Fruit fly (Drosophila melanogaster) whole organism, embryonic: ENCODE measurements around the gene awd.

Source experiments
- Atf-2 ChIP-seq: fragments of 200-800 bp; sonication (Bioruptor generic); optimal IDR thresholded peaks from 2 replicates; lab custom pipeline; 2016; ENCODE audit warnings: missing biosample characterization, missing genetic modification characterization
- BtbVII ChIP-seq: fragments of 200-800 bp; sonication (Bioruptor generic); optimal IDR thresholded peaks from 3 replicates; lab custom pipeline; 2017; ENCODE audit warnings: missing biosample characterization, mild to moderate bottlenecking, missing genetic modification characterization
- CG10209 ChIP-seq: fragments of 200-800 bp; sonication (Bioruptor generic); optimal IDR thresholded peaks from 3 replicates; lab custom pipeline; 2017; ENCODE audit warnings: missing biosample characterization, mild to moderate bottlenecking, missing genetic modification characterization, missing genetic modification reagents
- CG1024 ChIP-seq: fragments of 200-800 bp; sonication (Bioruptor generic); IDR thresholded peaks from 2 replicates; pipeline ENCODE4 v1.3.6; 2022; ENCODE audit warnings: missing biosample characterization, missing genetic modification characterization
- CG10979 ChIP-seq: fragments of 200-800 bp; sonication (Bioruptor generic); optimal IDR thresholded peaks from 2 replicates; lab custom pipeline; 2018; ENCODE audit warnings: missing biosample characterization, mild to moderate bottlenecking, missing genetic modification characterization, moderate library complexity
- CG11093 ChIP-seq: fragments of 200-800 bp; sonication (Bioruptor generic); IDR thresholded peaks from 3 replicates; pipeline ENCODE4 v1.3.6; 2022; ENCODE audit warnings: missing biosample characterization, missing genetic modification characterization
- CG1603 ChIP-seq: fragments of 200-800 bp; sonication (Bioruptor generic); optimal IDR thresholded peaks from 2 replicates; lab custom pipeline; 2019; ENCODE audit warnings: missing biosample characterization, mild to moderate bottlenecking, missing genetic modification characterization, moderate library complexity
- CG17385 ChIP-seq: fragments of 200-800 bp; sonication (Bioruptor generic); optimal IDR thresholded peaks from 3 replicates; lab custom pipeline; 2018; ENCODE audit warnings: missing biosample characterization, mild to moderate bottlenecking, missing genetic modification characterization
- CG1792 ChIP-seq: fragments of 200-800 bp; sonication (Bioruptor generic); optimal IDR thresholded peaks from 2 replicates; lab custom pipeline; 2016; ENCODE audit warnings: missing biosample characterization, missing genetic modification characterization
- CG18011 ChIP-seq: fragments of 200-800 bp; sonication (Bioruptor generic); optimal IDR thresholded peaks from 2 replicates; lab custom pipeline; 2017; ENCODE audit warnings: missing biosample characterization, missing genetic modification characterization, mild to moderate bottlenecking, moderate library complexity, missing genotype
- CG18764 ChIP-seq: fragments of 200-800 bp; sonication (Bioruptor generic); optimal IDR thresholded peaks from 3 replicates; lab custom pipeline; 2016; ENCODE audit warnings: missing biosample characterization, missing genetic modification characterization
- CG2116 ChIP-seq: fragments of 200-800 bp; sonication (Bioruptor generic); optimal IDR thresholded peaks from 3 replicates; lab custom pipeline; 2018; ENCODE audit warnings: missing biosample characterization, mild to moderate bottlenecking, missing genetic modification characterization
- CG2202 ChIP-seq: fragments of 200-800 bp; sonication (Bioruptor generic); optimal IDR thresholded peaks from 2 replicates; lab custom pipeline; 2018; ENCODE audit warnings: missing biosample characterization, mild to moderate bottlenecking, missing genetic modification characterization
- CG2712 ChIP-seq: fragments of 200-800 bp; optimal IDR thresholded peaks from 3 replicates; lab custom pipeline; 2019; ENCODE audit warnings: missing biosample characterization, mild to moderate bottlenecking, missing genetic modification characterization, moderate library complexity
- CG32532 ChIP-seq: fragments of 200-800 bp; sonication (Bioruptor generic); IDR thresholded peaks from 2 replicates; pipeline ENCODE4 v1.3.6; 2022; ENCODE audit warnings: missing biosample characterization, missing genetic modification characterization
- CG3407 ChIP-seq: fragments of 200-800 bp; sonication (Bioruptor generic); optimal IDR thresholded peaks from 2 replicates; lab custom pipeline; 2018; ENCODE audit warnings: missing biosample characterization, mild to moderate bottlenecking, missing genetic modification characterization
- CG3995 ChIP-seq: fragments of 200-800 bp; sonication (Bioruptor generic); optimal IDR thresholded peaks from 3 replicates; lab custom pipeline; 2016; ENCODE audit warnings: missing biosample characterization, missing genetic modification characterization
- CG6813 ChIP-seq: fragments of 200-800 bp; sonication (Bioruptor generic); optimal IDR thresholded peaks from 2 replicates; lab custom pipeline; 2017; ENCODE audit warnings: missing biosample characterization, missing genetic modification characterization, mild to moderate bottlenecking, moderate library complexity, missing genetic modification reagents
- CG7928 ChIP-seq: fragments of 200-800 bp; sonication (Bioruptor generic); optimal IDR thresholded peaks from 2 replicates; lab custom pipeline; 2017; ENCODE audit warnings: missing biosample characterization, mild to moderate bottlenecking, missing genetic modification characterization
- CG8478 ChIP-seq: fragments of >200 bp; optimal IDR thresholded peaks from 2 replicates; lab custom pipeline; 2018
- E2f2 ChIP-seq: fragments of 200-800 bp; sonication (Bioruptor generic); IDR thresholded peaks from 2 replicates; pipeline ENCODE4 v1.3.6; 2022; ENCODE audit warnings: missing biosample characterization, missing genetic modification characterization
- Eip74EF ChIP-seq, 2 experiments: fragments of 200-800 bp in 1 of 2; fragments of >200 bp in 1 of 2; sonication (Bioruptor generic) in 1 of 2; optimal IDR thresholded peaks; 2 replicates each; lab custom pipeline; 2017 to 2019; ENCODE audit warnings: missing biosample characterization in 2 of 2, missing genetic modification characterization in 2 of 2, mild to moderate bottlenecking in 1 of 2, moderate library complexity in 1 of 2
- GATAe ChIP-seq: fragments of 200-800 bp; sonication (Bioruptor generic); conservative IDR thresholded peaks from 2 replicates; pipeline ENCODE4 v1.3.6; 2022; ENCODE audit warnings: missing biosample characterization, missing genetic modification characterization
- HLH54F ChIP-seq: fragments of 200-800 bp; sonication (Bioruptor generic); optimal IDR thresholded peaks from 3 replicates; lab custom pipeline; 2016; ENCODE audit warnings: missing biosample characterization, missing genetic modification characterization
- HLHmδ ChIP-seq: fragments of 200-800 bp; sonication (Bioruptor generic); optimal IDR thresholded peaks from 2 replicates; lab custom pipeline; 2018; ENCODE audit warnings: missing biosample characterization, mild to moderate bottlenecking, missing genetic modification characterization, moderate library complexity
- Lim3 ChIP-seq: fragments of 200-800 bp; sonication (Bioruptor generic); IDR thresholded peaks from 2 replicates; pipeline ENCODE4 v1.3.6; 2022; ENCODE audit warnings: missing biosample characterization, missing genetic modification characterization
- NFAT ChIP-seq: fragments of 200-800 bp; sonication (Bioruptor generic); IDR thresholded peaks from 2 replicates; pipeline ENCODE4 v1.3.6; 2022; ENCODE audit warnings: missing biosample characterization, missing genetic modification characterization
- Side ChIP-seq: fragments of 200-800 bp; sonication (Bioruptor generic); optimal IDR thresholded peaks from 2 replicates; lab custom pipeline; 2016; ENCODE audit warnings: missing biosample characterization, missing genetic modification characterization
- Sry-δ ChIP-seq: fragments of 200-800 bp; sonication (Bioruptor generic); optimal IDR thresholded peaks from 2 replicates; lab custom pipeline; 2016; ENCODE audit warnings: missing biosample characterization, missing genetic modification characterization
- ash1 ChIP-seq: fragments of 200-800 bp; sonication (Bioruptor generic); optimal IDR thresholded peaks from 2 replicates; lab custom pipeline; 2018; ENCODE audit warnings: missing biosample characterization, mild to moderate bottlenecking, missing genetic modification characterization
- corto ChIP-seq: fragments of 200-800 bp; sonication (Bioruptor generic); optimal IDR thresholded peaks from 2 replicates; lab custom pipeline; 2016; ENCODE audit warnings: missing biosample characterization, mild to moderate bottlenecking, missing genetic modification characterization, moderate library complexity
- dpn ChIP-seq, 2 experiments: fragments of 200-800 bp; sonication (Bioruptor generic); optimal IDR thresholded peaks; 3 replicates each; lab custom pipeline; 2016; ENCODE audit warnings: missing biosample characterization in 2 of 2, missing genetic modification characterization in 2 of 2
- esg ChIP-seq: fragments of 200-800 bp; sonication (Bioruptor generic); conservative IDR thresholded peaks from 2 replicates; pipeline ENCODE4 v1.3.6; 2022; ENCODE audit warnings: missing biosample characterization, missing genetic modification characterization
- eyg ChIP-seq: fragments of 200-800 bp; sonication (Bioruptor generic); optimal IDR thresholded peaks from 3 replicates; lab custom pipeline; 2016; ENCODE audit warnings: missing biosample characterization, missing genetic modification characterization
- fd102C ChIP-seq: fragments of 200-800 bp; sonication (Bioruptor generic); optimal IDR thresholded peaks from 2 replicates; lab custom pipeline; 2018; ENCODE audit warnings: missing biosample characterization, mild to moderate bottlenecking, missing genetic modification characterization, moderate library complexity
- ken ChIP-seq: fragments of 200-800 bp; sonication (Bioruptor generic); IDR thresholded peaks from 3 replicates; pipeline ENCODE4 v1.3.6; 2022; ENCODE audit warnings: missing biosample characterization, missing genetic modification characterization
- lab ChIP-seq: fragments of 200-800 bp; sonication (Bioruptor generic); optimal IDR thresholded peaks from 3 replicates; lab custom pipeline; 2017; ENCODE audit warnings: missing biosample characterization, missing genetic modification characterization, mild to moderate bottlenecking, moderate library complexity, missing genetic modification reagents
- mirr ChIP-seq: fragments of 200-800 bp; sonication (Bioruptor generic); optimal IDR thresholded peaks from 3 replicates; lab custom pipeline; 2018; ENCODE audit warnings: missing biosample characterization, mild to moderate bottlenecking, missing genetic modification characterization
- onecut ChIP-seq: fragments of 200-800 bp; sonication (Bioruptor generic); IDR thresholded peaks from 2 replicates; pipeline ENCODE4 v1.3.6; 2022; ENCODE audit warnings: missing biosample characterization, missing genetic modification characterization
- pan ChIP-seq, 4 experiments: fragments of >200 bp in 3 of 4; fragments of 200-800 bp in 1 of 4; sonication (Bioruptor generic) in 1 of 4; optimal IDR thresholded peaks in 3 of 4; IDR thresholded peaks in 1 of 4; 2 replicates each; pipeline versions ENCODE4 v1.3.6 to Lab custom; 2017 to 2022; ENCODE audit warnings: missing biosample characterization in 2 of 4, missing genetic modification characterization in 2 of 4, mixed read lengths in 1 of 4
- pb ChIP-seq: fragments of 200-800 bp; sonication (Bioruptor generic); optimal IDR thresholded peaks from 3 replicates; lab custom pipeline; 2016; ENCODE audit warnings: missing biosample characterization, missing genetic modification characterization
- pnt ChIP-seq: fragments of 200-800 bp; sonication (Bioruptor generic); optimal IDR thresholded peaks from 3 replicates; lab custom pipeline; 2016; ENCODE audit warnings: missing biosample characterization, missing genetic modification characterization
- pros ChIP-seq: fragments of 200-800 bp; sonication (Bioruptor generic); optimal IDR thresholded peaks from 3 replicates; lab custom pipeline; 2019; ENCODE audit warnings: missing biosample characterization, mild to moderate bottlenecking, missing genetic modification characterization, moderate library complexity
- repo ChIP-seq: fragments of 200-800 bp; sonication (Bioruptor generic); optimal IDR thresholded peaks from 2 replicates; lab custom pipeline; 2016; ENCODE audit warnings: missing biosample characterization, missing genetic modification characterization
- row ChIP-seq: fragments of 200-800 bp; sonication (Bioruptor generic); IDR thresholded peaks from 3 replicates; pipeline ENCODE4 v1.3.6; 2022; ENCODE audit warnings: missing biosample characterization, missing genetic modification characterization
- sens ChIP-seq: fragments of 200-800 bp; sonication (Bioruptor generic); peaks from one replicate; lab custom pipeline; 2016; ENCODE audit warnings: missing biosample characterization, missing genetic modification characterization
- shn ChIP-seq: fragments of 200-800 bp; sonication (Bioruptor generic); optimal IDR thresholded peaks from 3 replicates; lab custom pipeline; 2016; ENCODE audit warnings: missing biosample characterization, missing genetic modification characterization
- sisA ChIP-seq: fragments of 200-800 bp; sonication (Bioruptor generic); IDR thresholded peaks from 2 replicates; pipeline ENCODE4 v1.3.6; 2022; ENCODE audit warnings: missing biosample characterization, missing genetic modification characterization
- so ChIP-seq: fragments of 200-800 bp; sonication (Bioruptor generic); IDR thresholded peaks from 3 replicates; pipeline ENCODE4 v1.3.6; 2022; ENCODE audit warnings: missing biosample characterization, missing genetic modification characterization
- ssp ChIP-seq: fragments of 200-800 bp; sonication (Bioruptor generic); IDR thresholded peaks from 2 replicates; pipeline ENCODE4 v1.3.6; 2022; ENCODE audit warnings: missing biosample characterization, missing genetic modification characterization
- toy ChIP-seq: fragments of 200-800 bp; sonication (Bioruptor generic); IDR thresholded peaks from 2 replicates; pipeline ENCODE4 v1.3.6; 2022; ENCODE audit warnings: missing biosample characterization, missing genetic modification characterization

The awd gene

dm6 chr3R:31723206-31723933 lies 22.5 kb downstream of the awd start (continued):
- TF ChIP-seq pan (optimal IDR thresholded peaks at IDR 0.05; lab: Kevin White, UChicago) (no peak), pan (GFP tag; optimal IDR thresholded peaks at IDR 0.05 in 1 of 2, IDR thresholded peaks at IDR 0.05 in 1 of 2) (no peak), CG2116 (GFP tag; lab: Kevin White, UChicago) (no peak), NFAT (no peak), toy (no peak), CG18011 (GFP tag; lab: Kevin White, UChicago) (no peak), Side (peak; percentile 9), CG32532 (GFP tag; lab: Robert Waterston, UW) (no peak), CG6813 (GFP tag; lab: Kevin White, UChicago) (no peak), ash1 (GFP tag; lab: Kevin White, UChicago) (no peak), eyg (GFP tag; lab: Kevin White, UChicago) (no peak), sisA (GFP tag; lab: Robert Waterston, UW) (0 out of 2 replicates have a peak, but pooled peaks have one; percentile 20), ssp (GFP tag; lab: Robert Waterston, UW) (no peak), CG17385 (GFP tag; lab: Kevin White, UChicago) (no peak), corto (GFP tag; lab: Kevin White, UChicago) (no peak), BtbVII (GFP tag; lab: Kevin White, UChicago) (no peak), CG8478 (lab: Kevin White, UChicago) (no peak), CG11093 (GFP tag; lab: Robert Waterston, UW) (no peak), CG10209 (GFP tag; lab: Kevin White, UChicago) (peak; percentile 28), HLHmδ (GFP tag; lab: Kevin White, UChicago) (no peak), GATAe (GFP tag; lab: Robert Waterston, UW) (no peak), Atf-2 (GFP tag; lab: Kevin White, UChicago) (no peak), sens (peak; percentile 88), CG18764 (GFP tag; lab: Kevin White, UChicago) (no peak), CG3407 (no peak), CG2712 (tag; lab: Kevin White, UChicago) (peak; percentile 49), CG1792 (GFP tag; lab: Kevin White, UChicago) (no peak), dpn (GFP tag; optimal IDR thresholded peaks at IDR 0.05; lab: Kevin White, UChicago) (no peak), lab (GFP tag; lab: Kevin White, UChicago) (peak; percentile 41), E2f2 (GFP tag; lab: Robert Waterston, UW) (no peak), CG7928 (GFP tag; lab: Kevin White, UChicago) (no peak), fd102C (GFP tag; lab: Kevin White, UChicago) (no peak), CG1024 (GFP tag; lab: Robert Waterston, UW) (no peak), onecut (GFP tag; lab: Robert Waterston, UW) (no peak), HLH54F (GFP tag; lab: Kevin White, UChicago) (no peak), Lim3 (GFP tag; lab: Robert Waterston, UW) (no peak), CG10979 (peak; percentile 33), ken (GFP tag; lab: Robert Waterston, UW) (no peak), Sry-δ (GFP tag; lab: Kevin White, UChicago) (no peak), row (GFP tag; lab: Robert Waterston, UW) (no peak), Eip74EF (GFP tag; optimal IDR thresholded peaks at IDR 0.05; lab: Kevin White, UChicago) (no peak), CG1603 (tag; lab: Kevin White, UChicago) (peak; percentile 51), mirr (GFP tag; lab: Kevin White, UChicago) (no peak), CG3995 (GFP tag; lab: Kevin White, UChicago) (no peak), pros (peak; percentile 46), repo (GFP tag; lab: Kevin White, UChicago) (no peak), CG2202 (tag; lab: Kevin White, UChicago) (no peak), pnt (no peak), pb (GFP tag; lab: Kevin White, UChicago) (no peak), shn (GFP tag; lab: Kevin White, UChicago) (no peak), so (GFP tag; lab: Robert Waterston, UW) (no peak), esg (GFP tag; lab: Robert Waterston, UW) (no peak)
